Fruit fly (Drosophila melanogaster) whole organism, embryonic: ENCODE data around the gene sif.

Experiments used
- Adf1 ChIP-seq: fragments of 200-800 bp; sonication (Bioruptor generic); IDR thresholded peaks from 2 replicates; pipeline ENCODE4 v1.3.6; 2022; ENCODE audit warnings: missing biosample characterization, missing genetic modification characterization
- CG11696 ChIP-seq: fragments of 200-800 bp; sonication (Bioruptor generic); IDR thresholded peaks from 2 replicates; pipeline ENCODE4 v1.3.6; 2022; ENCODE audit warnings: missing biosample characterization, missing genetic modification characterization
- CG15011 ChIP-seq: fragments of 200-800 bp; sonication (Bioruptor generic); optimal IDR thresholded peaks from 3 replicates; lab custom pipeline; 2018; ENCODE audit warnings: missing biosample characterization, mild to moderate bottlenecking, missing genetic modification characterization
- CG15269 ChIP-seq: fragments of 200-800 bp; sonication (Bioruptor generic); optimal IDR thresholded peaks from 2 replicates; lab custom pipeline; 2018; ENCODE audit warnings: missing biosample characterization, mild to moderate bottlenecking, missing genetic modification characterization, moderate library complexity
- CG15479 ChIP-seq: fragments of 200-800 bp; sonication (Bioruptor generic); optimal IDR thresholded peaks from 3 replicates; lab custom pipeline; 2019; ENCODE audit warnings: missing biosample characterization, mild to moderate bottlenecking, missing genetic modification characterization, moderate library complexity
- CG1603 ChIP-seq: fragments of 200-800 bp; sonication (Bioruptor generic); optimal IDR thresholded peaks from 2 replicates; lab custom pipeline; 2019; ENCODE audit warnings: missing biosample characterization, mild to moderate bottlenecking, missing genetic modification characterization, moderate library complexity
- CG16779 ChIP-seq: fragments of 200-800 bp; sonication (Bioruptor generic); IDR thresholded peaks from 2 replicates; pipeline ENCODE4 v1.3.6; 2022; ENCODE audit warnings: missing biosample characterization, missing genetic modification characterization
- CG32532 ChIP-seq: fragments of 200-800 bp; sonication (Bioruptor generic); IDR thresholded peaks from 2 replicates; pipeline ENCODE4 v1.3.6; 2022; ENCODE audit warnings: missing biosample characterization, missing genetic modification characterization
- CG34422 ChIP-seq: fragments of 200-800 bp; sonication (Bioruptor generic); IDR thresholded peaks from 3 replicates; pipeline ENCODE4 v1.3.6; 2022; ENCODE audit warnings: missing biosample characterization, missing genetic modification characterization
- CG4854 ChIP-seq: fragments of 200-800 bp; sonication (Bioruptor generic); optimal IDR thresholded peaks from 2 replicates; lab custom pipeline; 2016; ENCODE audit warnings: missing biosample characterization, missing genetic modification characterization, inconsistent platforms
- CG7745 ChIP-seq: fragments of 200-800 bp; sonication (Bioruptor generic); optimal IDR thresholded peaks from 2 replicates; lab custom pipeline; 2018; ENCODE audit warnings: missing biosample characterization, mild to moderate bottlenecking, missing genetic modification characterization, moderate library complexity
- CG7987 ChIP-seq: fragments of 200-800 bp; sonication (Bioruptor generic); optimal IDR thresholded peaks from 2 replicates; lab custom pipeline; 2018; ENCODE audit warnings: missing biosample characterization, mild to moderate bottlenecking, missing genetic modification characterization, moderate library complexity
- CG8765 ChIP-seq: fragments of 200-800 bp; sonication (Bioruptor generic); IDR thresholded peaks from 2 replicates; pipeline ENCODE4 v1.3.6; 2022; ENCODE audit warnings: missing biosample characterization, missing genetic modification characterization
- CG9437 ChIP-seq: fragments of 200-800 bp; sonication (Bioruptor generic); optimal IDR thresholded peaks from 2 replicates; lab custom pipeline; 2018; ENCODE audit warnings: missing biosample characterization, mild to moderate bottlenecking, missing genetic modification characterization
- CTCF ChIP-seq: fragments of 200-800 bp; sonication (Bioruptor generic); optimal IDR thresholded peaks from 2 replicates; lab custom pipeline; 2017; ENCODE audit warnings: missing biosample characterization, mild to moderate bottlenecking, missing genetic modification characterization, moderate library complexity
- D19A ChIP-seq: fragments of 200-800 bp; optimal IDR thresholded peaks from 3 replicates; lab custom pipeline; 2019; ENCODE audit warnings: missing biosample characterization, mild to moderate bottlenecking, missing genetic modification characterization, moderate library complexity
- Doc3 ChIP-seq: fragments of 200-800 bp; sonication (Bioruptor generic); IDR thresholded peaks from 3 replicates; pipeline ENCODE4 v1.3.6; 2022; ENCODE audit warnings: missing biosample characterization, missing genetic modification characterization; ENCODE audit not compliant: partially characterized antibody
- Fer3 ChIP-seq: fragments of 200-800 bp; sonication (Bioruptor generic); optimal IDR thresholded peaks from 2 replicates; lab custom pipeline; 2018; ENCODE audit warnings: missing biosample characterization, mild to moderate bottlenecking, missing genetic modification characterization, moderate library complexity
- Gug ChIP-seq: fragments of 200-800 bp; sonication (Bioruptor generic); IDR thresholded peaks from 4 replicates; pipeline ENCODE4 v1.3.6; 2022; ENCODE audit warnings: missing biosample characterization, missing genetic modification characterization
- Hr39 ChIP-seq: fragments of >200 bp; optimal IDR thresholded peaks from 2 replicates; lab custom pipeline; 2017
- Hsf ChIP-seq: fragments of 200-800 bp; sonication (Bioruptor generic); optimal IDR thresholded peaks from 3 replicates; lab custom pipeline; 2016; ENCODE audit warnings: missing biosample characterization, missing genetic modification characterization
- Myb ChIP-seq: fragments of 200-800 bp; sonication (Bioruptor generic); optimal IDR thresholded peaks from 2 replicates; lab custom pipeline; 2016; ENCODE audit warnings: missing biosample characterization, missing genetic modification characterization
- PHDP ChIP-seq: fragments of 200-800 bp; sonication (Bioruptor generic); optimal IDR thresholded peaks from 3 replicates; lab custom pipeline; 2018; ENCODE audit warnings: missing biosample characterization, mild to moderate bottlenecking, missing genetic modification characterization, moderate library complexity
- Ptx1 ChIP-seq: fragments of 200-800 bp; sonication (Bioruptor generic); IDR thresholded peaks from 2 replicates; pipeline ENCODE4 v1.3.6; 2022; ENCODE audit warnings: missing biosample characterization, missing genetic modification characterization
- Side ChIP-seq: fragments of 200-800 bp; sonication (Bioruptor generic); optimal IDR thresholded peaks from 2 replicates; lab custom pipeline; 2016; ENCODE audit warnings: missing biosample characterization, missing genetic modification characterization
- Sin3A ChIP-seq: fragments of >200 bp; optimal IDR thresholded peaks from 2 replicates; lab custom pipeline; 2018
- cas ChIP-seq: fragments of 200-800 bp; sonication (Bioruptor generic); IDR thresholded peaks from 2 replicates; pipeline ENCODE4 v1.3.6; 2022; ENCODE audit warnings: missing biosample characterization, missing genetic modification characterization
- chif ChIP-seq, 2 experiments: fragments of 200-800 bp; sonication (Bioruptor generic); optimal IDR thresholded peaks; 3 replicates each; lab custom pipeline; 2016; ENCODE audit warnings: missing biosample characterization in 2 of 2, missing genetic modification characterization in 2 of 2
- ewg ChIP-seq: fragments of 200-800 bp; sonication (Bioruptor generic); optimal IDR thresholded peaks from 3 replicates; lab custom pipeline; 2017; ENCODE audit warnings: mild to moderate bottlenecking, missing biosample characterization, missing genetic modification reagents, missing genetic modification characterization
- eyg ChIP-seq: fragments of 200-800 bp; sonication (Bioruptor generic); optimal IDR thresholded peaks from 3 replicates; lab custom pipeline; 2016; ENCODE audit warnings: missing biosample characterization, missing genetic modification characterization
- fd96Cb ChIP-seq: fragments of 200-800 bp; sonication (Bioruptor generic); optimal IDR thresholded peaks from 2 replicates; lab custom pipeline; 2018; ENCODE audit warnings: missing biosample characterization, mild to moderate bottlenecking, missing genetic modification characterization, moderate library complexity
- grn ChIP-seq: fragments of 200-800 bp; sonication (Bioruptor generic); optimal IDR thresholded peaks from 3 replicates; lab custom pipeline; 2017; ENCODE audit warnings: missing biosample characterization, missing genetic modification characterization
- hth ChIP-seq: fragments of >200 bp; optimal IDR thresholded peaks from 2 replicates; lab custom pipeline; 2017; ENCODE audit warnings: inconsistent platforms
- kah ChIP-seq: fragments of 200-800 bp; sonication (Bioruptor generic); optimal IDR thresholded peaks from 2 replicates; lab custom pipeline; 2018; ENCODE audit warnings: missing biosample characterization, mild to moderate bottlenecking, missing genetic modification characterization
- mam ChIP-seq: fragments of 200-800 bp; sonication (Bioruptor generic); optimal IDR thresholded peaks from 3 replicates; lab custom pipeline; 2016; ENCODE audit warnings: missing biosample characterization, missing genetic modification characterization
- pnt ChIP-seq: fragments of 200-800 bp; sonication (Bioruptor generic); optimal IDR thresholded peaks from 3 replicates; lab custom pipeline; 2016; ENCODE audit warnings: missing biosample characterization, missing genetic modification characterization
- prd ChIP-seq, 3 experiments: fragments of >200 bp in 2 of 3; fragments of 200-800 bp in 1 of 3; sonication (Bioruptor generic) in 1 of 3; optimal IDR thresholded peaks in 2 of 3; IDR thresholded peaks in 1 of 3; 2 replicates in 2 of 3; 3 replicates in 1 of 3; pipeline versions ENCODE4 v1.3.6 to Lab custom; 2017 to 2022; ENCODE audit warnings: missing biosample characterization in 1 of 3, missing genetic modification characterization in 1 of 3
- sc ChIP-seq, 3 experiments: fragments of >200 bp in 2 of 3; fragments of 200-800 bp in 1 of 3; sonication (Bioruptor generic) in 1 of 3; optimal IDR thresholded peaks; 2 replicates in 2 of 3; 3 replicates in 1 of 3; lab custom pipeline; 2017; ENCODE audit warnings: mild to moderate bottlenecking in 1 of 3, missing biosample characterization in 1 of 3, missing genetic modification characterization in 1 of 3, missing genetic modification reagents in 1 of 3
- slbo ChIP-seq: fragments of 200-800 bp; sonication (Bioruptor generic); IDR thresholded peaks from 2 replicates; pipeline ENCODE4 v1.3.6; 2022; ENCODE audit warnings: missing biosample characterization, missing genetic modification characterization
- slp2 ChIP-seq: fragments of 200-800 bp; sonication (Bioruptor generic); optimal IDR thresholded peaks from 2 replicates; lab custom pipeline; 2016; ENCODE audit warnings: missing biosample characterization, missing genetic modification characterization
- trem ChIP-seq: fragments of 200-800 bp; optimal IDR thresholded peaks from 3 replicates; lab custom pipeline; 2019; ENCODE audit warnings: missing biosample characterization, mild to moderate bottlenecking, missing genetic modification characterization, moderate library complexity
- ttk ChIP-seq: fragments of 200-800 bp; sonication (Bioruptor generic); IDR thresholded peaks from 2 replicates; pipeline ENCODE4 v2.1.2; 2022; ENCODE audit warnings: missing biosample characterization, missing genetic modification characterization
- wdn ChIP-seq: fragments of 200-800 bp; sonication (Bioruptor generic); IDR thresholded peaks from 2 replicates; pipeline ENCODE4 v1.3.6; 2022; ENCODE audit warnings: missing biosample characterization, missing genetic modification characterization

sif gene

DNA sequence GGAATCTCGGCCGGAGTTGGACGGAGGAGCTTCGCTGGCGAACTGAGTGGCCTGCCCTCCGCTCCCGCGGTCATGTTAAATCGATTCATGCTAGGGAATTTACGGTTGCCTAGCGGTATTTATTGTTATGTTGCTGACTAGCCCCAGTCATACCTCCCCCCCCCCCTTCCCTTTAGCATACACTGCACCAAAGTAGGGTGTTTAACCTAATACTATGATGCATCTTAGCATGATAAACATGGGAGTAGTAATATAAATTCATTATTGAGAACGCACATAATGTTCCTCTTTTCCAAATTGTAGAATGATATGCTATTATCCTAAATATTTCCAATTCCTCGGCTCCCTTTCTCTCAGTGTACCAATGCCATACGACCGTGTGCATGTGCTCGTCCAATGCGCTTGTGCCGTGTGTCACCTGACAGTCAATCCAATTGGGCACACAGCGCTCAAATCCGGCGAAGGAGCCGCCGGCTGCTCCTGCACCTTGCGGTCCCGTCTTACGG, 138.8 kb downstream of the sif start, which contains the start of gene Tektin-C (continued):
- TF ChIP-seq eyg (GFP tag; lab: Kevin White, UChicago): no peak
- no peak for TF ChIP-seq CG4854 (GFP tag; lab: Kevin White, UChicago)
- no peak for TF ChIP-seq Fer3 (tag; lab: Kevin White, UChicago)
- 0 out of 2 replicates have a peak, but pooled peaks have one; percentile 6 for TF ChIP-seq CG16779 (GFP tag; lab: Robert Waterston, UW)
- 0 out of 2 replicates have a peak, but pooled peaks have one; percentile 5 for TF ChIP-seq Ptx1 (GFP tag; lab: Robert Waterston, UW)
- TF ChIP-seq hth (lab: Kevin White, UChicago): no peak
- no peak for TF ChIP-seq CG1603 (tag; lab: Kevin White, UChicago)
- no peak for TF ChIP-seq CG11696
- no peak for TF ChIP-seq CTCF (GFP tag; lab: Kevin White, UChicago)
- TF ChIP-seq Myb (GFP tag; lab: Kevin White, UChicago): no peak
- no peak for TF ChIP-seq CG7987 (GFP tag; lab: Kevin White, UChicago)
- no peak for TF ChIP-seq D19A (tag; lab: Kevin White, UChicago)
- TF ChIP-seq slp2: no peak
- TF ChIP-seq Doc3 (GFP tag; lab: Robert Waterston, UW): no peak
- TF ChIP-seq cas (GFP tag; lab: Robert Waterston, UW): no peak
- no peak for TF ChIP-seq mam (GFP tag; lab: Kevin White, UChicago)
- no peak for TF ChIP-seq ttk (GFP tag; lab: Robert Waterston, UW)
- no peak for TF ChIP-seq Hsf (GFP tag; lab: Kevin White, UChicago)
- no peak for TF ChIP-seq CG9437 (GFP tag; lab: Kevin White, UChicago)
- TF ChIP-seq CG34422 (GFP tag; lab: Robert Waterston, UW): no peak
- no peak for TF ChIP-seq trem (tag; lab: Kevin White, UChicago)
- TF ChIP-seq chif (GFP tag; optimal IDR thresholded peaks at IDR 0.05; lab: Kevin White, UChicago): peak in 1 of 2 experiments; percentile 15
- no peak for TF ChIP-seq CG8765
- no peak for TF ChIP-seq prd (optimal IDR thresholded peaks at IDR 0.05; lab: Kevin White, UChicago)
- TF ChIP-seq prd (GFP tag; IDR thresholded peaks at IDR 0.05; lab: Robert Waterston, UW): peak; percentile 57; the same call in 2 of the 3 replicates
- TF ChIP-seq CG15011 (GFP tag; lab: Kevin White, UChicago): no peak
- TF ChIP-seq wdn (GFP tag; lab: Robert Waterston, UW): no peak
- TF ChIP-seq ewg: no peak
- no peak for TF ChIP-seq sc (optimal IDR thresholded peaks at IDR 0.05; lab: Kevin White, UChicago)
- TF ChIP-seq sc (GFP tag; optimal IDR thresholded peaks at IDR 0.05; lab: Kevin White, UChicago): no peak
- TF ChIP-seq kah: no peak
- no peak for TF ChIP-seq PHDP (tag; lab: Kevin White, UChicago)
- no peak for TF ChIP-seq pnt (GFP tag; lab: Kevin White, UChicago)
- no peak for TF ChIP-seq Adf1
- no peak for TF ChIP-seq Hr39
- no peak for TF ChIP-seq CG15479 (GFP tag; lab: Kevin White, UChicago)
- no peak for TF ChIP-seq fd96Cb
- TF ChIP-seq CG7745 (tag; lab: Kevin White, UChicago): no peak
- TF ChIP-seq Gug: 0 out of 4 replicates have a peak, but pooled peaks have one; percentile 26
- TF ChIP-seq Side (GFP tag; lab: Kevin White, UChicago): no peak
- no peak for TF ChIP-seq grn (GFP tag; lab: Kevin White, UChicago)
- no peak for TF ChIP-seq CG32532 (GFP tag; lab: Robert Waterston, UW)
- TF ChIP-seq CG15269 (tag; lab: Kevin White, UChicago): no peak
- TF ChIP-seq Sin3A (lab: Kevin White, UChicago): no peak
- 0 out of 2 replicates have a peak, but pooled peaks have one; percentile 27 for TF ChIP-seq slbo (GFP tag; lab: Robert Waterston, UW)
- TF ChIP-seq, all 482 proteins: peak for 37
